Fruit fly (Drosophila melanogaster): ENCODE results near the gene Nipsnap.

The Nipsnap gene

dm6 chrX:16105715-16106114 lies 32.3 kb upstream of the Nipsnap start (continued):
- TF ChIP-seq vvl (GFP tag; IDR thresholded peaks at IDR 0.05) (peak; percentile 66), sisA (GFP tag; IDR thresholded peaks at IDR 0.05) (peak; percentile 48), CG11247 (GFP tag; IDR thresholded peaks at IDR 0.05) (peak; percentile 83), CG8944 (GFP tag; optimal IDR thresholded peaks at IDR 0.05) (no peak), Neu2 (GFP tag; optimal IDR thresholded peaks at IDR 0.05; ENCODE audit: borderline replicate concordance) (no peak), CG18764 (GFP tag; optimal IDR thresholded peaks at IDR 0.05) (no peak), CG11696 (GFP tag; IDR thresholded peaks at IDR 0.05) (0 out of 2 replicates have a peak, but pooled peaks have one; percentile 19), crol (GFP tag; IDR thresholded peaks at IDR 0.05) (no peak), sob (GFP tag; IDR thresholded peaks at IDR 0.05) (peak; percentile 64), vnd (GFP tag; IDR thresholded peaks at IDR 0.05; ENCODE audit: partially characterized antibody) (no peak), her (GFP tag; optimal IDR thresholded peaks at IDR 0.05) (no peak), sd (tag; optimal IDR thresholded peaks at IDR 0.05) (peak; percentile 5), ken (GFP tag; IDR thresholded peaks at IDR 0.05) (0 out of 3 replicates have a peak, but pooled peaks have one; percentile 35), luna (GFP tag; optimal IDR thresholded peaks at IDR 0.05) (peak; percentile 24), CG30020 (tag; optimal IDR thresholded peaks at IDR 0.05) (no peak), onecut (GFP tag; IDR thresholded peaks at IDR 0.05) (peak; percentile 51), gcm2 (GFP tag; optimal IDR thresholded peaks at IDR 0.05) (no peak), CG10654 (GFP tag; optimal IDR thresholded peaks at IDR 0.05) (no peak), CG6689 (GFP tag; IDR thresholded peaks at IDR 0.05) (no peak), pb (GFP tag; optimal IDR thresholded peaks at IDR 0.05) (no peak), mam (GFP tag; optimal IDR thresholded peaks at IDR 0.05) (peak; percentile 60), inv (GFP tag; IDR thresholded peaks at IDR 0.05; ENCODE audit: partially characterized antibody) (no peak), cg (GFP tag; optimal IDR thresholded peaks at IDR 0.05) (no peak), CG6272 (GFP tag; IDR thresholded peaks at IDR 0.05) (no peak), BEAF-32 (GFP tag; optimal IDR thresholded peaks at IDR 0.05) (no peak), CG9437 (GFP tag; optimal IDR thresholded peaks at IDR 0.05) (no peak), Lim3 (GFP tag; IDR thresholded peaks at IDR 0.05) (no peak), ssp (GFP tag; IDR thresholded peaks at IDR 0.05) (no peak), hth (optimal IDR thresholded peaks at IDR 0.05) (no peak), CG10274 (GFP tag; optimal IDR thresholded peaks at IDR 0.05) (no peak), br (optimal IDR thresholded peaks at IDR 0.05) (no peak), Abd-B (GFP tag; optimal IDR thresholded peaks at IDR 0.05) (no peak), Usf (GFP tag; optimal IDR thresholded peaks at IDR 0.05) (no peak), nerfin-2 (GFP tag; IDR thresholded peaks at IDR 0.05; ENCODE audit: partially characterized antibody) (no peak), HLH54F (GFP tag; optimal IDR thresholded peaks at IDR 0.05) (no peak), Ada2b (GFP tag; IDR thresholded peaks at IDR 0.05) (no peak), CG3726 (GFP tag; IDR thresholded peaks at IDR 0.05) (no peak), D19A (tag; optimal IDR thresholded peaks at IDR 0.05) (no peak), Ets65A (GFP tag) (peak; percentile 97), Opbp (GFP tag; IDR thresholded peaks at IDR 0.05; ENCODE audit: partially characterized antibody) (no peak), ash1 (GFP tag; optimal IDR thresholded peaks at IDR 0.05) (no peak), fu2 (GFP tag; optimal IDR thresholded peaks at IDR 0.05) (no peak), CG4617 (GFP tag; optimal IDR thresholded peaks at IDR 0.05; ENCODE audit: borderline replicate concordance) (no peak), al (GFP tag; IDR thresholded peaks at IDR 0.05) (no peak), CG11085 (GFP tag; IDR thresholded peaks at IDR 0.05) (peak; percentile 62), CG34422 (GFP tag; IDR thresholded peaks at IDR 0.05) (no peak), CG3995 (GFP tag; optimal IDR thresholded peaks at IDR 0.05) (no peak), sug (tag; optimal IDR thresholded peaks at IDR 0.05) (no peak), Hey (tag; optimal IDR thresholded peaks at IDR 0.05) (no peak), Ets97D (GFP tag; optimal IDR thresholded peaks at IDR 0.05) (peak; percentile 30), CG11093 (GFP tag; IDR thresholded peaks at IDR 0.05) (no peak), CG8924 (tag; optimal IDR thresholded peaks at IDR 0.05) (no peak), fd102C (GFP tag; optimal IDR thresholded peaks at IDR 0.05) (no peak), CG5953 (GFP tag; IDR thresholded peaks at IDR 0.05) (no peak)

All from whole organism, embryonic.